Worm (Caenorhabditis elegans) whole organism, late embryonic: Measurements from ENCODE around the gene tre-2.

Experiments used
- K09A11.1 ChIP-seq: sonication (generic microtip); optimal IDR thresholded peaks from 2 replicates; lab custom pipeline; 2017; ENCODE audit warnings: antibody characterized with exemption, mild to moderate bottlenecking, missing genetic modification characterization, missing compliant biosample characterization; ENCODE audit not compliant: insufficient read depth
- Y22D7AL.16 ChIP-seq: sonication (generic microtip); optimal IDR thresholded peaks from 2 replicates; lab custom pipeline; 2016; ENCODE audit warnings: missing genetic modification characterization, missing compliant biosample characterization
- ceh-18 ChIP-seq: sonication (generic microtip); optimal IDR thresholded peaks from 2 replicates; lab custom pipeline; 2016; ENCODE audit warnings: missing genetic modification characterization, missing compliant biosample characterization
- ceh-19 ChIP-seq: fragments of 200-800 bp; sonication (Bioruptor generic); optimal IDR thresholded peaks from 2 replicates; lab custom pipeline; 2018; ENCODE audit warnings: mild to moderate bottlenecking, missing genetic modification characterization, missing compliant biosample characterization
- ceh-2 ChIP-seq: sonication (generic microtip); optimal IDR thresholded peaks from 2 replicates; lab custom pipeline; 2016; ENCODE audit warnings: missing genotype, missing genetic modification characterization, missing compliant biosample characterization
- ceh-22 ChIP-seq: sonication (generic microtip); optimal IDR thresholded peaks from 2 replicates; lab custom pipeline; 2017; ENCODE audit warnings: missing biosample characterization, missing genetic modification characterization
- ceh-30 ChIP-seq: fragments of 150-350 bp; optimal IDR thresholded peaks from 2 replicates; lab custom pipeline; 2014; ENCODE audit warnings: missing biosample characterization, missing genetic modification characterization
- ceh-31 ChIP-seq: sonication (generic microtip); optimal IDR thresholded peaks from 2 replicates; lab custom pipeline; 2016; ENCODE audit warnings: missing genetic modification characterization, missing compliant biosample characterization
- ceh-34 ChIP-seq: sonication (generic microtip); optimal IDR thresholded peaks from 2 replicates; lab custom pipeline; 2016; ENCODE audit warnings: mild to moderate bottlenecking, missing genetic modification characterization, missing compliant biosample characterization
- ceh-45 ChIP-seq: fragments of 200-800 bp; sonication (Bioruptor generic); IDR thresholded peaks from 2 replicates; pipeline ENCODE4 v1.3.6; 2022; ENCODE audit warnings: missing genetic modification reagents, missing genetic modification characterization, missing compliant biosample characterization
- ceh-48 ChIP-seq: sonication (generic microtip); optimal IDR thresholded peaks from 2 replicates; lab custom pipeline; 2016; ENCODE audit warnings: missing genetic modification characterization, inconsistent platforms, missing compliant biosample characterization
- ceh-6 ChIP-seq: fragments of 200-800 bp; sonication (Bioruptor generic); optimal IDR thresholded peaks from 2 replicates; lab custom pipeline; 2018; ENCODE audit warnings: mild to moderate bottlenecking, missing genetic modification characterization, missing compliant biosample characterization
- ceh-9 ChIP-seq: sonication (generic microtip); optimal IDR thresholded peaks from 2 replicates; lab custom pipeline; 2016; ENCODE audit warnings: mild to moderate bottlenecking, missing genetic modification characterization, inconsistent platforms, missing compliant biosample characterization
- che-1 ChIP-seq: sonication (generic microtip); optimal IDR thresholded peaks from 2 replicates; lab custom pipeline; 2016; ENCODE audit warnings: mild to moderate bottlenecking, missing genetic modification characterization, missing compliant biosample characterization
- dmd-4 ChIP-seq: sonication (generic microtip); optimal IDR thresholded peaks from 2 replicates; lab custom pipeline; 2016; ENCODE audit warnings: borderline replicate concordance, missing genetic modification characterization, missing compliant biosample characterization
- elt-2 ChIP-seq: sonication (generic microtip); optimal IDR thresholded peaks from 2 replicates; lab custom pipeline; 2016; ENCODE audit warnings: missing genetic modification reagents, missing genetic modification characterization, missing compliant biosample characterization
- elt-4 ChIP-seq: sonication (generic microtip); optimal IDR thresholded peaks from 2 replicates; lab custom pipeline; 2016; ENCODE audit warnings: missing genetic modification characterization, missing compliant biosample characterization
- gmeb-2 ChIP-seq: sonication (generic microtip); optimal IDR thresholded peaks from 2 replicates; lab custom pipeline; 2016; ENCODE audit warnings: missing genetic modification characterization, inconsistent platforms, missing compliant biosample characterization
- hlh-13 ChIP-seq: fragments of 200-800 bp; sonication (Bioruptor generic); optimal IDR thresholded peaks from 2 replicates; lab custom pipeline; 2018; ENCODE audit warnings: mild to moderate bottlenecking, missing genetic modification characterization, missing compliant biosample characterization
- hlh-15 ChIP-seq: sonication (generic microtip); optimal IDR thresholded peaks from 2 replicates; lab custom pipeline; 2016; ENCODE audit warnings: missing genetic modification characterization, missing compliant biosample characterization
- hlh-30 ChIP-seq: sonication (generic microtip); optimal IDR thresholded peaks from 2 replicates; lab custom pipeline; 2017; ENCODE audit warnings: antibody characterized with exemption, missing genetic modification characterization, missing compliant biosample characterization; ENCODE audit not compliant: insufficient read depth
- hlh-6 ChIP-seq: sonication (generic microtip); optimal IDR thresholded peaks from 2 replicates; lab custom pipeline; 2016; ENCODE audit warnings: missing genotype, missing genetic modification characterization, missing compliant biosample characterization
- hlh-8 ChIP-seq: sonication (generic microtip); optimal IDR thresholded peaks from 2 replicates; lab custom pipeline; 2016; ENCODE audit warnings: missing genotype, missing genetic modification characterization, missing compliant biosample characterization
- lin-11 ChIP-seq: fragments of 200-800 bp; sonication (Bioruptor generic); optimal IDR thresholded peaks from 2 replicates; lab custom pipeline; 2018; ENCODE audit warnings: mild to moderate bottlenecking, missing genetic modification characterization, missing compliant biosample characterization
- madf-2 ChIP-seq: sonication (generic microtip); optimal IDR thresholded peaks from 2 replicates; lab custom pipeline; 2017; ENCODE audit warnings: missing genetic modification characterization, missing compliant biosample characterization
- mec-3 ChIP-seq: sonication (generic microtip); optimal IDR thresholded peaks from 2 replicates; lab custom pipeline; 2016; ENCODE audit warnings: borderline replicate concordance, missing genetic modification characterization, missing compliant biosample characterization
- nhr-11 ChIP-seq: fragments of 150-350 bp; optimal IDR thresholded peaks from 2 replicates; lab custom pipeline; 2014; ENCODE audit warnings: missing biosample characterization, missing genetic modification characterization
- npax-4 ChIP-seq: sonication (generic microtip); optimal IDR thresholded peaks from 2 replicates; lab custom pipeline; 2016; ENCODE audit warnings: missing genetic modification characterization, missing compliant biosample characterization
- pag-3 ChIP-seq: sonication (generic microtip); optimal IDR thresholded peaks from 2 replicates; lab custom pipeline; 2016; ENCODE audit warnings: missing compliant biosample characterization, missing genetic modification characterization, borderline replicate concordance
- pros-1 ChIP-seq: fragments of 150-350 bp; optimal IDR thresholded peaks from 2 replicates; lab custom pipeline; 2014; ENCODE audit warnings: missing biosample characterization, missing genetic modification reagents, missing genetic modification characterization
- ref-2 ChIP-seq: sonication (generic microtip); optimal IDR thresholded peaks from 2 replicates; lab custom pipeline; 2016; ENCODE audit warnings: missing genetic modification characterization, missing compliant biosample characterization
- rnt-1 ChIP-seq: sonication (generic microtip); optimal IDR thresholded peaks from 2 replicates; lab custom pipeline; 2016; ENCODE audit warnings: missing genetic modification characterization, missing compliant biosample characterization
- sdc-2 ChIP-seq: sonication (generic microtip); optimal IDR thresholded peaks from 2 replicates; lab custom pipeline; 2016; ENCODE audit warnings: missing genotype, missing genetic modification characterization, missing compliant biosample characterization
- syd-9 ChIP-seq: sonication (generic microtip); optimal IDR thresholded peaks from 2 replicates; lab custom pipeline; 2016; ENCODE audit warnings: mild to moderate bottlenecking, missing genetic modification characterization, moderate library complexity, missing compliant biosample characterization
- tbx-2 ChIP-seq: sonication (generic microtip); optimal IDR thresholded peaks from 2 replicates; lab custom pipeline; 2016; ENCODE audit warnings: missing genetic modification characterization, missing compliant biosample characterization
- tbx-7 ChIP-seq: sonication (generic microtip); optimal IDR thresholded peaks from 2 replicates; lab custom pipeline; 2016; ENCODE audit warnings: missing genotype, missing genetic modification characterization, missing compliant biosample characterization
- ttx-3 ChIP-seq: sonication (generic microtip); optimal IDR thresholded peaks from 2 replicates; lab custom pipeline; 2016; ENCODE audit warnings: missing genetic modification reagents, missing genetic modification characterization, missing compliant biosample characterization
- unc-3 ChIP-seq, 2 experiments: fragments of 200-800 bp in 1 of 2; sonication (Bioruptor generic) in 1 of 2; sonication (generic microtip) in 1 of 2; conservative IDR thresholded peaks in 1 of 2; optimal IDR thresholded peaks in 1 of 2; 2 replicates each; pipeline versions ENCODE4 v1.3.6 to Lab custom; 2016 to 2022; ENCODE audit warnings: missing compliant biosample characterization in 2 of 2, missing genetic modification characterization in 2 of 2, missing genetic modification reagents in 1 of 2
- unc-42 ChIP-seq: sonication (generic microtip); optimal IDR thresholded peaks from 2 replicates; lab custom pipeline; 2016; ENCODE audit warnings: missing genotype, missing genetic modification characterization, missing compliant biosample characterization
- unc-55 ChIP-seq: sonication (generic microtip); optimal IDR thresholded peaks from 2 replicates; lab custom pipeline; 2017; ENCODE audit warnings: missing biosample characterization, missing genetic modification reagents, missing genetic modification characterization
- unc-86 ChIP-seq: sonication (generic microtip); optimal IDR thresholded peaks from 2 replicates; lab custom pipeline; 2016; ENCODE audit warnings: missing genetic modification characterization, missing compliant biosample characterization

tre-2 gene

DNA sequence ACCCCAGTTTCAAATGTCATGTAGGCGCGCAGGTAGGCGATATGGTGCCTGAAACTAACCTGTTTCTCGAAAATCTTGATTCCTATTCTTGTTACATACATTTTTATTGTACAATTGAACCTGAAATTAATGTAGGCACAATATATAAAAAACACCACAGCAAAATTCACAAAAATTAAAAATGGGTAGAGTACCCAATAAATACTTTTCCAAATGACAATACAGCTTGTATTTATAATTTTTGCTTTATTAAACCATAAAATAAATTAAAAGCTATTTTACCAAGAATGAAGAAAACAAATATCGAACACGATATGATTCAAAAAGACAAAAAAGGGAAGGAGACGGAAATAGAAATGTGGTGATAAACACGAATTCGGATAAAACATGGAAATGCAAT lies at the start of gene tre-2:
Gene tre-2, minus strand, starts transcription at position 101 of the 400 bp plus-strand sequence.
- TF ChIP-seq hlh-13 (GFP tag; lab: Kevin White, UChicago) (no peak), ceh-19 (GFP tag; lab: Kevin White, UChicago) (no peak), hlh-6 (tag; lab: Kevin White, UChicago) (no peak), ceh-6 (GFP tag; lab: Kevin White, UChicago) (no peak), tbx-2 (tag; lab: Kevin White, UChicago) (no peak), che-1 (tag; lab: Kevin White, UChicago) (no peak)

DNA sequence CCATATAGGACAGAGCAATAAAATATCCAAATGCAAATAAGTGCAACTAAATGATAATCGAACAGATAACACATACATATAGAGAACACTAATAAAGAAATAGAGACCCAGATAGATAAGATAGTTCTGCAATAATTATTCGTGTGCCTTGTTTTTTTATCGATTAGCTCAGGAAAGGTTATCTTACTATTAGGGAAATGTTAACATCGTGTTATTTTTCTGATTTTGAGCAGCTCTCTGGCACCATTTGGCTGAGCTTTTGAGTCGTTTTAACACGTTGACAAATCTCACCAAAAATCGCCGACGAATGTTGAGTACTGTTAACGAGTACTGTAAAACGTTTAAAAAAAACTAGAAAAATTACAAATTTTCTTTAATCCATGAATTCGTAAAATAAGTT lies 45.2 kb upstream of the tre-2 start, which contains the start of gene cest-6:
Gene cest-6, minus strand, starts transcription at position 101 of the 400 bp plus-strand sequence.
- TF ChIP-seq elt-2 (tag; lab: Kevin White, UChicago), result peak; percentile 48
- TF ChIP-seq dmd-4 (tag; lab: Kevin White, UChicago), result no peak

DNA sequence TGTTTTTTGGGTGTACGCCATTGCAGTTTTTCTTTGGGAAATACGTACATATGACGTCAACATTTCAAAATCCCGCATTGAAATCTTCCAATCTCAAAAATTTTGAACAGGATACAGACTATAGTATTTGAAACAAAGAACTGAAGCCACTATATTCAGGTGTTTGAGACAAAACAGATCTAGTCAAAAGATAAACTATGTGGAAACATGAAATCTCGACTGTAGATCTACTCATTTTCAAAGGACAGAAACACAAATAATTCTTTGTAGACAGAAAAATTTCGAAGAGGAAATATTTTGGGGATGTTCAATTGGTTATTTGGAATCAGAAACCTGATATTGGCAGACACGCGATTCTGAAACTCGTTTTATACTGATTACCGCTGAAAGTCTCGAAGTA lies 42.3 kb upstream of the tre-2 start:
- no peak for TF ChIP-seq lin-11
- TF ChIP-seq ceh-48 (tag; lab: Kevin White, UChicago), result no peak

DNA sequence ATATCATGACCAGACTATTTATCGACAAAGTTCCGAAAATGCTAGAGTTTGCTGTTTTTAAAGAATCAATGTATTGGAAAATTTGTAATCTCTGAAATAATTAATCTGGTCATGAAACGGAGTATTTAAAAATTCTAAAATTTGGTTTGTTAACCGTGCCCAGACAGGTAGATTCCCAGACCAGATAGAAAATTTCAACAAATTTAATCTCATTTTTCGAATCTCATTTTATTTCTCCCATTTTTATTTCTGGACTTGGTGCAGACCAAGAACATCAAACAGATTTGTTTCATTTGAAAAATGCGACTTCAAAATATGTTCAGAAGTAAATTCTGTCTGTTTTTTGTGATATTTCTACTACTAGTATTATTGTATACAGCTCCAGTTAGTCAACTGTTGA lies 39.8 kb upstream of the tre-2 start, which contains the start of gene T22D1.1:
Gene T22D1.1, plus strand, starts transcription at position 301 of the 400 bp plus-strand sequence.
- TF ChIP-seq syd-9 (tag; lab: Kevin White, UChicago) (no peak), gmeb-2 (tag; lab: Kevin White, UChicago) (no peak), ceh-31 (no peak), pag-3 (tag; lab: Kevin White, UChicago) (no peak), ceh-18 (tag; lab: Kevin White, UChicago) (no peak)

DNA sequence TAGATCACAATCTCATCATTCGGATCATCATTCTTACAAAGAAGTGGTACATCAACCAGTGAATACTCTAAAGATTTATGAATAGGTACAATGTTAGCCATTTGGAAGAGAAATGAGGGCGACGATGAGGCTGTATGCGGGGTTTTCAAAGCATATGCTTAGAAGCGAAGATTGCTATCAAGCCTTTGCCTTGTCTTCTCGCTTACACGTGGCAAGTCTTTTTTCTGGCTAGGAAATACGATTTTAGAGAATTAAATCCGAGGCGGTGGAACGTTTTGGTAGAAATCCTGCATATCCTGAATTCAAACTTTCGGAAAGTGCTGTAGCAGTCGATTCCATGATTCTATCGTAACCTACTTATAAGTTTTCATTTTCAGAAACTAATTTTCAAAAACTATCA lies 36.8 kb upstream of the tre-2 start, which contains the start of gene T22D1.18:
Gene T22D1.18, minus strand, starts transcription at position 101 of the 400 bp plus-strand sequence.
- TF ChIP-seq hlh-15 (tag; lab: Kevin White, UChicago) (no peak), hlh-30 (tag; lab: Kevin White, UChicago) (no peak), ceh-18 (tag; lab: Kevin White, UChicago) (no peak)
- TF ChIP-seq, all 69 proteins: peak for 0

DNA sequence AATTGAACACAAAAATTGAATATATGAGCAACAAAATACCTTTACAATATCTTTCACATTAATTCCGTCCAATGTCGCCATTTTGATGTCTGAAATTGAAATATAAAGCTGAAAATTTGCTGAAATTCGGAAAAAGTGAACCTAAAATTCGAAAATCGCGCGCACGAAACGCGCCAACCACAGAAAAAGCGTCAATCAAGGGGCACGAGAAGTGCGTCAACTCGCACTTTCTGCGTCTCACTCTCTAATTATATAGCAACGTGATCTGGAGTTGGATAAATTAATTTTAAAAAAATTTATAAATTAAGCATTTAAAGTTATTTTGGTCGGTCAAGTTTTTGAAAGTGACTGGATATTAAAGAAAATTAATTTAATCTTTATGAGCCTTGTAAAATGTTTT lies 36.1 kb upstream of the tre-2 start, which contains the start of gene ruvb-2:
Gene ruvb-2, minus strand, starts transcription at position 89 of the 400 bp plus-strand sequence.
- TF ChIP-seq ceh-19 (GFP tag; lab: Kevin White, UChicago) (no peak), ceh-2 (no peak), ttx-3 (tag; lab: Kevin White, UChicago) (peak; percentile 2), ceh-9 (no peak), syd-9 (tag; lab: Kevin White, UChicago) (no peak), ceh-48 (tag; lab: Kevin White, UChicago) (no peak), hlh-6 (tag; lab: Kevin White, UChicago) (no peak), ceh-18 (tag; lab: Kevin White, UChicago) (peak; percentile 12), hlh-8 (tag; lab: Kevin White, UChicago) (no peak), Y22D7AL.16 (tag; lab: Kevin White, UChicago) (no peak), ceh-34 (peak; percentile 38), sdc-2 (tag; lab: Kevin White, UChicago) (no peak), unc-3 (GFP tag; conservative IDR thresholded peaks at IDR 0.05; lab: Robert Waterston, UW) (no peak), unc-3 (tag; optimal IDR thresholded peaks at IDR 0.05; lab: Kevin White, UChicago) (no peak), K09A11.1 (no peak), madf-2 (tag; lab: Kevin White, UChicago) (no peak), ceh-22 (no peak), rnt-1 (no peak), unc-86 (no peak), ref-2 (tag; lab: Kevin White, UChicago) (no peak), elt-4 (tag; lab: Kevin White, UChicago) (no peak), ceh-30 (tag; lab: Kevin White, UChicago) (no peak), nhr-11 (tag; lab: Kevin White, UChicago) (no peak), mec-3 (tag; lab: Kevin White, UChicago) (no peak), ceh-45 (GFP tag; lab: Robert Waterston, UW) (no peak), pros-1 (tag; lab: Kevin White, UChicago) (no peak), npax-4 (tag; lab: Kevin White, UChicago) (no peak), unc-42 (peak; percentile 77), unc-55 (GFP tag; lab: Kevin White, UChicago) (no peak), hlh-13 (GFP tag; lab: Kevin White, UChicago) (no peak), tbx-7 (tag; lab: Kevin White, UChicago) (no peak)
